Worm (Caenorhabditis elegans) whole organism, midembryonic: ENCODE results near the gene K07B1.7.

ENCODE experiments used
- T22C8.4 ChIP-seq: fragments of 200-800 bp; sonication (Bioruptor generic); IDR thresholded peaks from 2 replicates; pipeline ENCODE4 v1.3.6; 2022; ENCODE audit warnings: missing genetic modification characterization, missing compliant biosample characterization
- cog-1 ChIP-seq: sonication (generic microtip); optimal IDR thresholded peaks from 2 replicates; lab custom pipeline; 2016; ENCODE audit warnings: missing genetic modification characterization, missing compliant biosample characterization
- flt-1 ChIP-seq: fragments of 200-800 bp; sonication (Bioruptor generic); IDR thresholded peaks from 2 replicates; pipeline ENCODE4 v1.3.6; 2022; ENCODE audit warnings: missing genetic modification characterization, missing compliant biosample characterization
- klf-2 ChIP-seq: fragments of 200-800 bp; sonication (Bioruptor generic); conservative IDR thresholded peaks from 2 replicates; pipeline ENCODE4 v1.3.6; 2022; ENCODE audit warnings: missing genetic modification reagents, missing genetic modification characterization, missing compliant biosample characterization
- ref-1 ChIP-seq: fragments of 200-800 bp; sonication (Bioruptor generic); conservative IDR thresholded peaks from 2 replicates; pipeline ENCODE4 v1.3.6; 2022; ENCODE audit warnings: missing genetic modification reagents, missing genetic modification characterization, missing compliant biosample characterization
- tab-1 ChIP-seq: fragments of 200-800 bp; sonication (Bioruptor generic); IDR thresholded peaks from 2 replicates; pipeline ENCODE4 v1.3.6; 2022; ENCODE audit warnings: missing genetic modification characterization, missing compliant biosample characterization
- ztf-23 ChIP-seq: fragments of 200-800 bp; sonication (Bioruptor generic); IDR thresholded peaks from 2 replicates; pipeline ENCODE4 v1.3.6; 2022; ENCODE audit warnings: missing genetic modification reagents, missing genetic modification characterization, missing compliant biosample characterization
- ztf-29 ChIP-seq: fragments of 200-800 bp; sonication (Bioruptor generic); IDR thresholded peaks from 2 replicates; pipeline ENCODE4 v1.3.6; 2022; ENCODE audit warnings: missing genetic modification reagents, missing genetic modification characterization, missing compliant biosample characterization

ce11 chrV:9375378-9375777 lies 28.6 kb upstream of the K07B1.7 start, which contains the start of gene E02C12.9:
- TF ChIP-seq T22C8.4 (GFP tag; lab: Robert Waterston, UW) (no peak), ztf-29 (GFP tag; lab: Robert Waterston, UW) (no peak), flt-1 (GFP tag; lab: Robert Waterston, UW) (no peak), tab-1 (GFP tag; lab: Robert Waterston, UW) (no peak), klf-2 (GFP tag; lab: Robert Waterston, UW) (no peak), ref-1 (no peak), ztf-23 (no peak), cog-1 (tag; lab: Kevin White, UChicago) (no peak)
